Fruit fly (Drosophila melanogaster): Measurements from ENCODE around the gene hoe2.

- TF ChIP-seq ttk (optimal IDR thresholded peaks at IDR 0.05) (no peak), psq (optimal IDR thresholded peaks at IDR 0.05) (no peak), Myc (optimal IDR thresholded peaks at IDR 0.05) (no peak), Sin3A (optimal IDR thresholded peaks at IDR 0.05) (no peak), h (optimal IDR thresholded peaks at IDR 0.05) (no peak)
Measured at dm6 chr2L:4971329-4971798, 35.1 kb upstream of the hoe2 start, which contains the start of gene CG14043.
